Worm (Caenorhabditis elegans): ENCODE results near the gene set-6.

Gene set-6

ce11 chrX:12003969-12004368 is 29.5 kb upstream of the set-6 start:
- TF ChIP-seq rec-8 (tag; optimal IDR thresholded peaks at IDR 0.05) (no peak), sea-2 (GFP tag; IDR thresholded peaks at IDR 0.05) (no peak), cebp-1 (GFP tag; IDR thresholded peaks at IDR 0.05) (peak; percentile 57; the same call in 1 of the 2 replicates), cebp-1 (tag; optimal IDR thresholded peaks at IDR 0.05) (peak; percentile 77), lin-26 (GFP tag; IDR thresholded peaks at IDR 0.05) (no peak), nhr-80 (tag; optimal IDR thresholded peaks at IDR 0.05) (peak; percentile 51)

DNA sequence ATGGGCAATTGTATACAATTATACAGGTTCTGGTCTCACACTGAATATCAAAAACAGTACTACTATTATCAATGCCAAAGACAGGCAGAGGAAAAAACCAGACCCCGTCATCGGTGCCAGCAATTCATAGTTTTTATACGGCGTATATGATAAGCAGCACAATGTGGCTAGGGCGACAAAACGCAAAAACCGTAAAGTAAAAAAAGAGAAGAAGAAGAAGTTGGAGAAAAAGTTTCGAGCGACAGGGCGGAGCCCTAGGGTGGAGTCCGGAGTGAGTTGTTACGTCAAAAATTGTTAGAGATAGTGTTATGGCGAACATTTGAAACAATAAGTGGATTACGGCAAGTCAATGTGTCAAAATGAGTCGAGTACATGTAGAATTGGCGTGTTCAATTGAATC is 27.1 kb upstream of the set-6 start:
- TF ChIP-seq nhr-80 (tag; optimal IDR thresholded peaks at IDR 0.05), result peak; percentile 83
- TF ChIP-seq dox-1 (GFP tag; IDR thresholded peaks at IDR 0.05), result peak; percentile 48; the same call in 1 of the 2 replicates
- no peak for TF ChIP-seq C17E4.6 (GFP tag; IDR thresholded peaks at IDR 0.05)
- peak; percentile 40 to 52 for TF ChIP-seq let-607 (tag; optimal IDR thresholded peaks at IDR 0.05)

DNA sequence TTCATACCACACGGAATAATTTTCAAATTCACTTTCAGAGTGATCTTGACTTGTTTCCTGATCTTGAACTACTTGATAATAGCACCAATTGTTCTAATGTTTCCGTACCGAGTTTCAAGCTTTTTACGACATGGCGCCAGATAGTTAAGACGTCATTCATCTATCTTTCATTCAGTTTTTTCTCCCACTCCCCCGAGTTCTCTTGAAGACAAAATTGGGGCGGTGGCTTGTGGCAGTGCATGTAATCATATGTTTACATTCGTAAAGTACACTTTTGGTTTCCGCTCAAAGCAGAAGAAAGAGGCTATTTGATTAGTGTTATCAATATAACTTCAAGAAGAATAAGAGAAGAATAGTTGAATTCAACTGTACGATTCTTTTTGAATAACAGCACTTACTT is 25.1 kb upstream of the set-6 start:
- TF ChIP-seq ama-1 (optimal IDR thresholded peaks at IDR 0.05) (no peak), ama-1 (GFP tag; optimal IDR thresholded peaks at IDR 0.05) (no peak), ets-4 (GFP tag; optimal IDR thresholded peaks at IDR 0.05) (no peak), Y95B8A.8 (GFP tag; IDR thresholded peaks at IDR 0.05) (no peak), ztf-26 (tag; optimal IDR thresholded peaks at IDR 0.05) (no peak), Y53F4B.3 (GFP tag; IDR thresholded peaks at IDR 0.05) (no peak), dpff-1 (tag; optimal IDR thresholded peaks at IDR 0.05) (no peak), nhr-80 (tag; optimal IDR thresholded peaks at IDR 0.05) (peak; percentile 68), tbp1 (GFP tag; optimal IDR thresholded peaks at IDR 0.05) (no peak)

- TF ChIP-seq rcor-1 (GFP tag; IDR thresholded peaks at IDR 0.05), result no peak
- no peak for TF ChIP-seq mxl-1 (tag; optimal IDR thresholded peaks at IDR 0.05)
- TF ChIP-seq xnd-1 (tag; optimal IDR thresholded peaks at IDR 0.05), result no peak
- 0 out of 2 replicates have a peak, but pooled peaks have one; percentile 3 for TF ChIP-seq Y53G8AR.9 (GFP tag; conservative IDR thresholded peaks at IDR 0.05)
Measured at ce11 chrX:11996606-11997005, 22.1 kb upstream of the set-6 start.

DNA sequence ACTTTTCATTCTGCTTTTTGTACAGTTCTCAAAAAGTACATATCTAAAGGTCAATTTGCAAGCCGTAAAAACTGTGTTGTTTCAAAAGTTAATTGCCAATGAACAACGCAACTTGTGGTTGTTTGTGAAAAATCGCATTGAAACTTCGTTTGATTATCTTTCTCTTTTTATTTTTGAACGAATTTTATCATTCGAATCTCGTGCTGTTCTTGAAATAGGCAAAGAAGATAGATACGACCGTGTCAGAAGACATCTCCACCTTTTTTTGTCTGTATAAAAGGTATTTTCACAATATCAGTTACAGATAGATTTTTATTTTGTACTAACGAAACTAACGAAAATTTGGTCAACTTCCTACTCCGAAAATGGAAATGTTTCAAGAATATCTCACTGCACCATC is 20.0 kb upstream of the set-6 start, which contains the start of gene C49F5.7:
C49F5.7 (plus strand) TSS at position 301 of the 400 bp plus-strand sequence.
- TF ChIP-seq B0035.1 (tag; optimal IDR thresholded peaks at IDR 0.05), result no peak
- no peak for TF ChIP-seq snpc-1.1 (tag; optimal IDR thresholded peaks at IDR 0.05; ENCODE audit: insufficient read depth)
- no peak for TF ChIP-seq F55B11.4 (tag; optimal IDR thresholded peaks at IDR 0.05; ENCODE audit: borderline replicate concordance, insufficient read depth)
- TF ChIP-seq ceh-58 (GFP tag; IDR thresholded peaks at IDR 0.05), result no peak
- TF ChIP-seq Y53G8AR.9 (GFP tag; conservative IDR thresholded peaks at IDR 0.05), result no peak
- no peak for TF ChIP-seq Y67H2A.10 (GFP tag; conservative IDR thresholded peaks at IDR 0.05)
- TF ChIP-seq F33H1.4 (GFP tag; IDR thresholded peaks at IDR 0.05), result no peak

- peak in 1 of 2 experiments; percentile 33 for TF ChIP-seq rec-8 (tag; optimal IDR thresholded peaks at IDR 0.05)
- peak; percentile 23 for TF ChIP-seq mxl-1 (tag; optimal IDR thresholded peaks at IDR 0.05)
- peak; percentile 87 for TF ChIP-seq tbp1 (GFP tag; optimal IDR thresholded peaks at IDR 0.05)
- TF ChIP-seq him-1 (tag; optimal IDR thresholded peaks at IDR 0.05), result peak; percentile 56
- TF ChIP-seq lin-40 (tag; optimal IDR thresholded peaks at IDR 0.05), result peak; percentile 10
- TF ChIP-seq snpc-1.1 (tag; optimal IDR thresholded peaks at IDR 0.05; ENCODE audit: insufficient read depth), result peak; percentile 16
- no peak for TF ChIP-seq ets-4 (GFP tag; optimal IDR thresholded peaks at IDR 0.05)
- no peak for TF ChIP-seq snpc-4 (GFP tag; optimal IDR thresholded peaks at IDR 0.05)
- peak in 3 of 4 experiments; percentile 32 to 75 (median 34) for TF ChIP-seq snpc-4 (tag; optimal IDR thresholded peaks at IDR 0.05)
- TF ChIP-seq nhr-179 (tag; optimal IDR thresholded peaks at IDR 0.05), result no peak
- peak; percentile 56 for TF ChIP-seq ztf-18 (tag; optimal IDR thresholded peaks at IDR 0.05)
- no peak for TF ChIP-seq attf-6 (GFP tag; IDR thresholded peaks at IDR 0.05)
- peak; percentile 35 for TF ChIP-seq hmg-1.2 (GFP tag; IDR thresholded peaks at IDR 0.05)
- no peak for TF ChIP-seq T07F8.4 (tag; optimal IDR thresholded peaks at IDR 0.05)
- 0 out of 2 replicates have a peak, but pooled peaks have one; percentile 47 for TF ChIP-seq nfya-2 (GFP tag; IDR thresholded peaks at IDR 0.05)
- TF ChIP-seq zim-3 (tag; optimal IDR thresholded peaks at IDR 0.05), result peak; percentile 63
- peak; percentile 67 for TF ChIP-seq B0261.1 (tag; optimal IDR thresholded peaks at IDR 0.05)
- TF ChIP-seq dox-1 (GFP tag; IDR thresholded peaks at IDR 0.05), result peak; percentile 63
- TF ChIP-seq ZK185.1 (tag; optimal IDR thresholded peaks at IDR 0.05; ENCODE audit: poor library complexity, severe bottlenecking), result peak; percentile 61
Measured at ce11 chrX:11993327-11993726, 18.8 kb upstream of the set-6 start.

Data from whole organism, young adult.